Worm (Caenorhabditis elegans) whole organism, L4 larva: ENCODE results near the gene mrps-9.
A peak's percentile ranks its signal among the peaks of the same experiment; 100 is the strongest.

Experiments used
- F10B5.3 ChIP-seq: sonication (generic microtip); optimal IDR thresholded peaks from 2 replicates; lab custom pipeline; 2016; ENCODE audit warnings: mild to moderate bottlenecking, missing genetic modification characterization, missing compliant biosample characterization
- F26F4.8 ChIP-seq: fragments of 200-800 bp; sonication (Bioruptor generic); conservative IDR thresholded peaks from 2 replicates; pipeline ENCODE4 v1.3.6; 2022; ENCODE audit warnings: missing genetic modification characterization, missing compliant biosample characterization
- F37D6.2 ChIP-seq: sonication (generic microtip); optimal IDR thresholded peaks from 2 replicates; lab custom pipeline; 2016; ENCODE audit warnings: mild to moderate bottlenecking, missing genetic modification characterization, missing compliant biosample characterization
- F44E2.7 ChIP-seq: fragments of 200-800 bp; sonication (Bioruptor generic); IDR thresholded peaks from 2 replicates; pipeline ENCODE4 v2.1.2; 2022; ENCODE audit warnings: missing genetic modification characterization, missing compliant biosample characterization
- Y5F2A.4 ChIP-seq: fragments of 200-800 bp; sonication (Bioruptor generic); optimal IDR thresholded peaks from 2 replicates; lab custom pipeline; 2018; ENCODE audit warnings: mild to moderate bottlenecking, missing genetic modification characterization, missing compliant biosample characterization
- aha-1 ChIP-seq: fragments of 150-350 bp; peaks from one replicate; lab custom pipeline; 2014; ENCODE audit warnings: missing biosample characterization, missing genetic modification characterization
- aly-2 ChIP-seq: sonication (generic microtip); optimal IDR thresholded peaks from 2 replicates; lab custom pipeline; 2018; ENCODE audit warnings: missing biosample characterization, missing genetic modification characterization
- arid-1 ChIP-seq: fragments of 200-800 bp; sonication (Bioruptor generic); conservative IDR thresholded peaks from 2 replicates; pipeline ENCODE4 v1.3.6; 2022; ENCODE audit warnings: missing genetic modification reagents, missing genetic modification characterization, missing compliant biosample characterization
- ceh-28 ChIP-seq: fragments of 150-350 bp; optimal IDR thresholded peaks from 2 replicates; lab custom pipeline; 2014; ENCODE audit warnings: missing biosample characterization, missing genetic modification reagents, missing genetic modification characterization
- ceh-32 ChIP-seq: sonication (generic microtip); optimal IDR thresholded peaks from 2 replicates; lab custom pipeline; 2016; ENCODE audit warnings: mild to moderate bottlenecking, missing genetic modification characterization, missing compliant biosample characterization; ENCODE audit not compliant: poor library complexity
- ces-1 ChIP-seq: fragments of 150-350 bp; sonication (generic microtip); optimal IDR thresholded peaks from 4 replicates; lab custom pipeline; 2014; ENCODE audit warnings: missing biosample characterization, missing genetic modification reagents, missing genetic modification characterization
- dmd-6 ChIP-seq: fragments of 200-800 bp; sonication (Bioruptor generic); IDR thresholded peaks from 2 replicates; pipeline ENCODE4 v1.3.6; 2022; ENCODE audit warnings: missing genetic modification reagents, missing genetic modification characterization, missing compliant biosample characterization
- dmd-8 ChIP-seq: fragments of 200-800 bp; sonication (Bioruptor generic); IDR thresholded peaks from 2 replicates; pipeline ENCODE4 v1.3.6; 2022; ENCODE audit warnings: missing genetic modification characterization, missing compliant biosample characterization
- fkh-10 ChIP-seq: fragments of 150-350 bp; optimal IDR thresholded peaks from 2 replicates; lab custom pipeline; 2014; ENCODE audit warnings: missing biosample characterization, missing genetic modification reagents, missing genetic modification characterization
- gei-8 ChIP-seq: fragments of 200-800 bp; sonication (Bioruptor generic); optimal IDR thresholded peaks from 2 replicates; lab custom pipeline; 2018; ENCODE audit warnings: mild to moderate bottlenecking, missing genetic modification characterization, missing compliant biosample characterization
- hif-1 ChIP-seq, 2 experiments: sonication (generic microtip); optimal IDR thresholded peaks; 2 replicates each; lab custom pipeline; 2016 to 2017; ENCODE audit warnings: missing compliant biosample characterization in 2 of 2, missing genetic modification characterization in 2 of 2, missing genetic modification reagents in 2 of 2, missing genotype in 2 of 2, mild to moderate bottlenecking in 1 of 2
- jun-1 ChIP-seq: fragments of 150-350 bp; optimal IDR thresholded peaks from 2 replicates; lab custom pipeline; 2014; ENCODE audit warnings: missing biosample characterization, missing genetic modification reagents, missing genetic modification characterization
- lin-38 ChIP-seq: fragments of 200-800 bp; sonication (Bioruptor generic); IDR thresholded peaks from 2 replicates; pipeline ENCODE4 v1.3.6; 2022; ENCODE audit warnings: missing genetic modification reagents, missing genetic modification characterization, missing compliant biosample characterization
- lin-39 ChIP-seq: fragments of 150-350 bp; optimal IDR thresholded peaks from 2 replicates; lab custom pipeline; 2014; ENCODE audit warnings: missing biosample characterization, missing genetic modification reagents, missing genetic modification characterization
- lir-3 ChIP-seq: sonication (generic microtip); optimal IDR thresholded peaks from 2 replicates; lab custom pipeline; 2016; ENCODE audit warnings: mild to moderate bottlenecking, missing genetic modification characterization, missing compliant biosample characterization
- madf-5 ChIP-seq, 2 experiments: fragments of 200-800 bp; sonication (Bioruptor generic); IDR thresholded peaks; 2 replicates each; pipeline ENCODE4 v1.3.6; 2022; ENCODE audit warnings: missing compliant biosample characterization in 2 of 2, missing genetic modification characterization in 2 of 2
- mes-2 ChIP-seq: sonication (generic microtip); optimal IDR thresholded peaks from 2 replicates; lab custom pipeline; 2016; ENCODE audit warnings: missing genotype, mild to moderate bottlenecking, missing genetic modification characterization, missing compliant biosample characterization; ENCODE audit not compliant: poor library complexity, severe bottlenecking
- nhr-11 ChIP-seq: fragments of 150-350 bp; optimal IDR thresholded peaks from 2 replicates; lab custom pipeline; 2014; ENCODE audit warnings: missing biosample characterization, missing genetic modification characterization
- nhr-111 ChIP-seq: fragments of 200-800 bp; sonication (Bioruptor generic); optimal IDR thresholded peaks from 2 replicates; lab custom pipeline; 2018; ENCODE audit warnings: mild to moderate bottlenecking, missing genetic modification characterization, missing compliant biosample characterization
- nhr-41 ChIP-seq: fragments of 200-800 bp; sonication (Bioruptor generic); IDR thresholded peaks from 2 replicates; pipeline ENCODE4 v1.3.6; 2022; ENCODE audit warnings: missing genetic modification reagents, missing genetic modification characterization, missing compliant biosample characterization
- nhr-42 ChIP-seq: fragments of 200-800 bp; sonication (Bioruptor generic); IDR thresholded peaks from 2 replicates; pipeline ENCODE4 v1.3.6; 2022; ENCODE audit warnings: missing genetic modification characterization, missing compliant biosample characterization
- nhr-48 ChIP-seq: sonication (generic microtip); optimal IDR thresholded peaks from 2 replicates; lab custom pipeline; 2016; ENCODE audit warnings: mild to moderate bottlenecking, missing genetic modification characterization, missing compliant biosample characterization
- pha-4 ChIP-seq, 2 experiments: fragments of 150-350 bp in 1 of 2; fragments of 200-800 bp in 1 of 2; sonication (Bioruptor generic) in 1 of 2; IDR thresholded peaks in 1 of 2; optimal IDR thresholded peaks in 1 of 2; 2 replicates each; pipeline versions ENCODE4 v1.3.6 to Lab custom; 2014 to 2022; ENCODE audit warnings: missing genetic modification characterization in 2 of 2, missing genetic modification reagents in 2 of 2, missing biosample characterization in 1 of 2, missing compliant biosample characterization in 1 of 2
- rbr-2 ChIP-seq: sonication (generic microtip); optimal IDR thresholded peaks from 2 replicates; lab custom pipeline; 2016; ENCODE audit warnings: missing genotype, missing genetic modification characterization, missing compliant biosample characterization
- set-16 ChIP-seq: fragments of 200-800 bp; sonication (Bioruptor generic); IDR thresholded peaks from 2 replicates; pipeline ENCODE4 v1.3.6; 2022; ENCODE audit warnings: missing genetic modification reagents, missing genetic modification characterization, missing compliant biosample characterization
- unc-130 ChIP-seq: sonication (generic microtip); optimal IDR thresholded peaks from 2 replicates; lab custom pipeline; 2016; ENCODE audit warnings: missing genetic modification reagents, missing genetic modification characterization, missing compliant biosample characterization
- unc-62 ChIP-seq, 3 experiments: fragments of 150-350 bp in 1 of 3; sonication (generic microtip); optimal IDR thresholded peaks in 2 of 3; peaks in 1 of 3; 1 replicate in 1 of 3; 2 replicates in 2 of 3; lab custom pipeline; 2014 to 2017; ENCODE audit warnings: missing biosample characterization in 3 of 3, missing genetic modification characterization in 3 of 3, missing genetic modification reagents in 3 of 3, missing genotype in 1 of 3
- vab-7 ChIP-seq: fragments of 200-800 bp; sonication (Bioruptor generic); IDR thresholded peaks from 2 replicates; pipeline ENCODE4 v1.3.6; 2022; ENCODE audit warnings: missing genetic modification reagents, missing genetic modification characterization, missing compliant biosample characterization
- zip-11 ChIP-seq: fragments of 200-800 bp; sonication (Bioruptor generic); IDR thresholded peaks from 2 replicates; pipeline ENCODE4 v1.3.6; 2022; ENCODE audit warnings: missing genetic modification characterization, missing compliant biosample characterization
- ztf-7 ChIP-seq: fragments of 150-350 bp; optimal IDR thresholded peaks from 2 replicates; lab custom pipeline; 2014; ENCODE audit warnings: missing biosample characterization, missing genetic modification characterization

Gene mrps-9

ce11 chrIII:8278801-8279200, 12.9 kb downstream of the mrps-9 start, which contains the start of gene mig-10:
mig-10 (plus strand) TSS chrIII:8279101.
- TF ChIP-seq rbr-2 (no peak), F44E2.7 (GFP tag; lab: Robert Waterston, UW) (no peak), lir-3 (tag; lab: Kevin White, UChicago) (no peak), nhr-111 (GFP tag; lab: Kevin White, UChicago) (no peak), gei-8 (GFP tag; lab: Kevin White, UChicago) (no peak), madf-5 (GFP tag; IDR thresholded peaks at IDR 0.05; lab: Robert Waterston, UW) (no peak)

- TF ChIP-seq nhr-48 (tag; lab: Kevin White, UChicago) (no peak), hif-1 (tag; optimal IDR thresholded peaks at IDR 0.05; lab: Kevin White, UChicago) (no peak), ztf-7 (no peak), fkh-10 (no peak), zip-11 (GFP tag; lab: Robert Waterston, UW) (no peak), nhr-41 (GFP tag; lab: Robert Waterston, UW) (no peak), ces-1 (GFP tag; lab: Kevin White, UChicago) (no peak), F10B5.3 (tag; lab: Kevin White, UChicago) (no peak), set-16 (GFP tag; lab: Robert Waterston, UW) (no peak), lin-38 (GFP tag; lab: Robert Waterston, UW) (no peak)
Observed at ce11 chrIII:8279567-8279966, 13.7 kb downstream of the mrps-9 start.

- TF ChIP-seq unc-62 (GFP tag; optimal IDR thresholded peaks at IDR 0.05 in 1 of 2; lab: Kevin White, UChicago) (peak in 1 of 2 experiments; percentile 94), unc-62 (tag; optimal IDR thresholded peaks at IDR 0.05; lab: Kevin White, UChicago) (no peak), aha-1 (peak; percentile 99), F26F4.8 (GFP tag; lab: Robert Waterston, UW) (no peak)
Observed at ce11 chrIII:8280352-8280751, 14.5 kb downstream of the mrps-9 start.

ce11 chrIII:8281310-8281709, 15.4 kb downstream of the mrps-9 start:
- TF ChIP-seq dmd-8 (GFP tag; lab: Robert Waterston, UW), result no peak
- TF ChIP-seq unc-62 (GFP tag; optimal IDR thresholded peaks at IDR 0.05 in 1 of 2; lab: Kevin White, UChicago), result peak in 1 of 2 experiments; percentile 92
- no peak for TF ChIP-seq unc-62 (tag; optimal IDR thresholded peaks at IDR 0.05; lab: Kevin White, UChicago)

- no peak for TF ChIP-seq F10B5.3 (tag; lab: Kevin White, UChicago)
- no peak for TF ChIP-seq Y5F2A.4 (GFP tag; lab: Kevin White, UChicago)
- no peak for TF ChIP-seq vab-7 (GFP tag; lab: Robert Waterston, UW)
- no peak for TF ChIP-seq dmd-8 (GFP tag; lab: Robert Waterston, UW)
- TF ChIP-seq unc-130, result no peak
- no peak for TF ChIP-seq ceh-32 (tag; lab: Kevin White, UChicago)
- TF ChIP-seq ceh-28 (tag; lab: Kevin White, UChicago), result no peak
- no peak for TF ChIP-seq nhr-42 (GFP tag; lab: Robert Waterston, UW)
- TF ChIP-seq arid-1, result no peak
- no peak for TF ChIP-seq jun-1 (tag; lab: Kevin White, UChicago)
- TF ChIP-seq F37D6.2 (tag; lab: Kevin White, UChicago), result no peak
- TF ChIP-seq, all 104 proteins: peak for 0
Observed at ce11 chrIII:8283525-8283924, 17.7 kb downstream of the mrps-9 start.

- no peak for TF ChIP-seq lin-39 (tag; lab: Kevin White, UChicago)
- no peak for TF ChIP-seq nhr-111 (GFP tag; lab: Kevin White, UChicago)
- no peak for TF ChIP-seq vab-7 (GFP tag; lab: Robert Waterston, UW)
- no peak for TF ChIP-seq nhr-11
- peak; percentile 54 for TF ChIP-seq fkh-10
- TF ChIP-seq dmd-6 (GFP tag; lab: Robert Waterston, UW), result no peak
- no peak for TF ChIP-seq aly-2
- TF ChIP-seq pha-4 (GFP tag; IDR thresholded peaks at IDR 0.05; lab: Robert Waterston, UW), result no peak
- TF ChIP-seq pha-4 (tag; optimal IDR thresholded peaks at IDR 0.05; lab: Kevin White, UChicago), result no peak
- no peak for TF ChIP-seq mes-2 (tag; lab: Kevin White, UChicago)
- TF ChIP-seq, all 104 proteins: peak for 1
Observed at ce11 chrIII:8286003-8286402, 20.1 kb downstream of the mrps-9 start.
